Worm (Caenorhabditis elegans) whole organism, mixed stage, embryonic: ENCODE measurements around the gene ugt-7.

Experiments used
- elt-3 ChIP-seq: fragments of 150-350 bp; optimal IDR thresholded peaks from 2 replicates; lab custom pipeline; 2014; ENCODE audit warnings: missing biosample characterization, missing genetic modification characterization
- ham-2 ChIP-seq: fragments of 200-800 bp; sonication (Bioruptor generic); optimal IDR thresholded peaks from 2 replicates; lab custom pipeline; 2018; ENCODE audit warnings: mild to moderate bottlenecking, missing genetic modification characterization, missing compliant biosample characterization
- nhr-12 ChIP-seq: fragments of 150-350 bp; optimal IDR thresholded peaks from 2 replicates; lab custom pipeline; 2014; ENCODE audit warnings: missing biosample characterization, missing genetic modification characterization

DNA sequence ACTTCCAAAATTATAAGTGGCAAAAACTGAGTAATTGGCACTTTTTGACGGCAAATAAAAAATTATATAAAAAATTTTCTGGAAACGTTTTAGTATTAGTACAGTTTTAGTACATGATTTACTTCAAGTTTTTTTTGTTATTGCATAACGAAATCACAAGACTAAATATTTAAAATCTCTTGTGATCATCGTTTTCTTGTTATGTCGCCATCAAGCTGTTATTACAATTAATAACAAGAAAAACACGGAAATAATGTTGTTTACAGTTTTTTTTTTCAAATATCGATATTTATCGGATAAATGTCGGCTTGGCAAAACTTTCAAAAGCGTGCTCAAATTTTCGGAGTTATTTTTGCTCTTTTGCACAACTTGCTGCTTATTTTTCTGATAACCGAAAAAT is 51.7 kb downstream of the ugt-7 start, which contains the start of gene str-209:
- TF ChIP-seq nhr-12 (tag; lab: Kevin White, UChicago) = no peak
- no peak for TF ChIP-seq ham-2 (GFP tag; lab: Kevin White, UChicago)
- no peak for TF ChIP-seq elt-3 (tag; lab: Kevin White, UChicago)
